Worm (Caenorhabditis elegans) whole organism, L3 larva: ENCODE measurements around the gene F59A6.2.

ENCODE experiments used
- R02D3.7 ChIP-seq: fragments of 150-350 bp; optimal IDR thresholded peaks from 2 replicates; lab custom pipeline; 2014; ENCODE audit warnings: missing biosample characterization, missing genetic modification characterization
- ama-1 ChIP-seq: fragments of 150-350 bp; optimal IDR thresholded peaks from 2 replicates; lab custom pipeline; 2018
- ceh-16 ChIP-seq: sonication (generic microtip); optimal IDR thresholded peaks from 2 replicates; lab custom pipeline; 2017; ENCODE audit warnings: missing biosample characterization, missing genetic modification characterization
- ceh-82 ChIP-seq: fragments of 150-350 bp; optimal IDR thresholded peaks from 2 replicates; lab custom pipeline; 2014; ENCODE audit warnings: missing biosample characterization, missing genetic modification characterization
- ceh-9 ChIP-seq: sonication (generic microtip); optimal IDR thresholded peaks from 2 replicates; lab custom pipeline; 2018; ENCODE audit warnings: missing biosample characterization, missing genetic modification characterization
- egl-27 ChIP-seq: sonication (generic microtip); optimal IDR thresholded peaks from 4 replicates; lab custom pipeline; 2017; ENCODE audit warnings: missing biosample characterization, missing genetic modification reagents, missing genetic modification characterization
- fos-1 ChIP-seq: fragments of 150-350 bp; optimal IDR thresholded peaks from 2 replicates; lab custom pipeline; 2014; ENCODE audit warnings: missing biosample characterization, missing genetic modification characterization
- lin-39 ChIP-seq: fragments of 150-350 bp; optimal IDR thresholded peaks from 2 replicates; lab custom pipeline; 2018; ENCODE audit warnings: missing biosample characterization, missing genetic modification reagents, missing genetic modification characterization
- nhr-28 ChIP-seq: fragments of 150-350 bp; optimal IDR thresholded peaks from 2 replicates; lab custom pipeline; 2014; ENCODE audit warnings: missing biosample characterization, missing genetic modification characterization
- pqm-1 ChIP-seq: fragments of 150-350 bp; optimal IDR thresholded peaks from 2 replicates; lab custom pipeline; 2017; ENCODE audit warnings: missing biosample characterization, missing genetic modification characterization, inconsistent platforms
- tbx-2 ChIP-seq: sonication (generic microtip); optimal IDR thresholded peaks from 2 replicates; lab custom pipeline; 2016; ENCODE audit warnings: mild to moderate bottlenecking, missing genetic modification characterization, missing compliant biosample characterization
- unc-39 ChIP-seq: sonication (generic microtip); optimal IDR thresholded peaks from 4 replicates; lab custom pipeline; 2017; ENCODE audit warnings: missing biosample characterization, missing genetic modification characterization
- unc-62 ChIP-seq: fragments of 150-350 bp; sonication (generic microtip); optimal IDR thresholded peaks from 4 replicates; lab custom pipeline; 2014; ENCODE audit warnings: missing biosample characterization, missing genetic modification reagents, missing genetic modification characterization
- zag-1 ChIP-seq: fragments of 150-350 bp; optimal IDR thresholded peaks from 2 replicates; lab custom pipeline; 2014; ENCODE audit warnings: missing biosample characterization, missing genetic modification characterization

ce11 chrII:5056254-5056653, 41.8 kb downstream of the F59A6.2 start:
- TF ChIP-seq ama-1 (lab: Kevin White, UChicago) (no peak), unc-62 (GFP tag; lab: Kevin White, UChicago) (no peak), R02D3.7 (tag; lab: Kevin White, UChicago) (no peak), pqm-1 (no peak), lin-39 (tag; lab: Kevin White, UChicago) (no peak), fos-1 (tag; lab: Kevin White, UChicago) (no peak), ceh-9 (tag; lab: Kevin White, UChicago) (no peak), ceh-82 (no peak), nhr-28 (tag; lab: Kevin White, UChicago) (no peak), tbx-2 (tag; lab: Kevin White, UChicago) (no peak), egl-27 (tag; lab: Kevin White, UChicago) (no peak), zag-1 (tag; lab: Kevin White, UChicago) (no peak), ceh-16 (tag; lab: Kevin White, UChicago) (no peak), unc-39 (tag; lab: Kevin White, UChicago) (no peak)
